Fruit fly (Drosophila melanogaster): Measurements from ENCODE around the gene Eip74EF.

The Eip74EF gene

dm6 chr3L:17619209-17619705 is at the start of gene Eip74EF (continued):
- TF ChIP-seq chinmo (GFP tag; IDR thresholded peaks at IDR 0.05; ENCODE audit: partially characterized antibody) (peak; percentile 99), rib (GFP tag; IDR thresholded peaks at IDR 0.05) (peak; percentile 62; the same call in 1 of the 2 replicates), gce (GFP tag; IDR thresholded peaks at IDR 0.05) (0 out of 3 replicates have a peak, but pooled peaks have one; percentile 55), CG7987 (GFP tag; optimal IDR thresholded peaks at IDR 0.05) (peak; percentile 11), Dref (GFP tag; IDR thresholded peaks at IDR 0.05) (no peak), ranshi (GFP tag; IDR thresholded peaks at IDR 0.05) (0 out of 2 replicates have a peak, but pooled peaks have one; percentile 8), CG2202 (tag; optimal IDR thresholded peaks at IDR 0.05) (no peak), zen2 (GFP tag; IDR thresholded peaks at IDR 0.05; ENCODE audit: partially characterized antibody) (peak; percentile 66; the same call in 1 of the 3 replicates), ewg (GFP tag; optimal IDR thresholded peaks at IDR 0.05) (no peak), inv (GFP tag; IDR thresholded peaks at IDR 0.05; ENCODE audit: partially characterized antibody) (0 out of 2 replicates have a peak, but pooled peaks have one; percentile 22), CG33557 (GFP tag; optimal IDR thresholded peaks at IDR 0.05) (no peak), NFAT (GFP tag; IDR thresholded peaks at IDR 0.05) (no peak)

- TF ChIP-seq Trl (optimal IDR thresholded peaks at IDR 0.05) (peak in 1 of 2 experiments; percentile 7), Trl (GFP tag; optimal IDR thresholded peaks at IDR 0.05) (no peak), cwo (GFP tag; optimal IDR thresholded peaks at IDR 0.05) (no peak), Usf (GFP tag; optimal IDR thresholded peaks at IDR 0.05) (no peak), lov (optimal IDR thresholded peaks at IDR 0.05) (no peak), lov (GFP tag; IDR thresholded peaks at IDR 0.05) (no peak), Pdp1 (GFP tag; optimal IDR thresholded peaks at IDR 0.05) (peak in 1 of 2 experiments; percentile 58), ci (GFP tag; IDR thresholded peaks at IDR 0.05) (0 out of 3 replicates have a peak, but pooled peaks have one; percentile 16), HmgZ (tag; optimal IDR thresholded peaks at IDR 0.05) (no peak), lab (GFP tag; optimal IDR thresholded peaks at IDR 0.05) (no peak), cg (GFP tag; optimal IDR thresholded peaks at IDR 0.05) (peak; percentile 78), ERR (GFP tag; optimal IDR thresholded peaks at IDR 0.05) (no peak), tgo (GFP tag; IDR thresholded peaks at IDR 0.05) (no peak), klu (GFP tag; IDR thresholded peaks at IDR 0.05) (no peak), schlank (tag; optimal IDR thresholded peaks at IDR 0.05) (no peak), CG17361 (GFP tag; IDR thresholded peaks at IDR 0.05) (no peak), CG12236 (GFP tag; optimal IDR thresholded peaks at IDR 0.05) (no peak), knrl (GFP tag; IDR thresholded peaks at IDR 0.05; ENCODE audit: partially characterized antibody) (no peak), ham (GFP tag; IDR thresholded peaks at IDR 0.05) (no peak), YL-1 (GFP tag; optimal IDR thresholded peaks at IDR 0.05) (no peak), Elba2 (GFP tag; optimal IDR thresholded peaks at IDR 0.05) (peak; percentile 94), Nf-YA (GFP tag; IDR thresholded peaks at IDR 0.05) (no peak), trh (GFP tag; optimal IDR thresholded peaks at IDR 0.05) (no peak), CG7839 (tag; optimal IDR thresholded peaks at IDR 0.05) (no peak), CG2199 (GFP tag; IDR thresholded peaks at IDR 0.05) (0 out of 3 replicates have a peak, but pooled peaks have one; percentile 55), chm (GFP tag; IDR thresholded peaks at IDR 0.05) (peak; percentile 53; the same call in 1 of the 2 replicates), Stat92E (GFP tag; optimal IDR thresholded peaks at IDR 0.05) (peak in 1 of 3 experiments; percentile 49), CG12744 (GFP tag; optimal IDR thresholded peaks at IDR 0.05) (no peak), dimm (GFP tag; IDR thresholded peaks at IDR 0.05) (no peak), CG2120 (GFP tag; optimal IDR thresholded peaks at IDR 0.05) (no peak), CG11560 (tag; IDR thresholded peaks at IDR 0.05) (no peak), Dll (GFP tag; IDR thresholded peaks at IDR 0.05; ENCODE audit: partially characterized antibody) (no peak), Ada2b (GFP tag; IDR thresholded peaks at IDR 0.05) (no peak), CG8281 (tag; optimal IDR thresholded peaks at IDR 0.05) (no peak), CG15514 (GFP tag; optimal IDR thresholded peaks at IDR 0.05) (no peak), unc-4 (GFP tag; IDR thresholded peaks at IDR 0.05; ENCODE audit: partially characterized antibody) (no peak), odd (GFP tag; optimal IDR thresholded peaks at IDR 0.05) (no peak)
Observed at dm6 chr3L:17668386-17668944, 49.3 kb upstream of the Eip74EF start.
